Worm (Caenorhabditis elegans): ENCODE data around the gene gtf-2A2.

gtf-2A2 gene

ce11 chrIII:12673382-12673970 is 48.9 kb downstream of the gtf-2A2 start, which contains the start of the genes taf-7.2 and elpc-2 (continued):
- TF ChIP-seq ZK337.2 (GFP tag; IDR thresholded peaks at IDR 0.05): 0 out of 2 replicates have a peak, but pooled peaks have one; percentile 57
- peak; percentile 41 for TF ChIP-seq dmd-6 (GFP tag; IDR thresholded peaks at IDR 0.05)
